Fruit fly (Drosophila melanogaster) whole organism, embryonic: ENCODE measurements around the gene salr.

Experiments
- B-H1 ChIP-seq: fragments of 200-800 bp; sonication (Bioruptor generic); IDR thresholded peaks from 3 replicates; pipeline ENCODE4 v1.3.6; 2022; ENCODE audit warnings: missing biosample characterization, missing genetic modification characterization
- Bgb ChIP-seq: fragments of 200-800 bp; sonication (Bioruptor generic); IDR thresholded peaks from 2 replicates; pipeline ENCODE4 v1.3.6; 2022; ENCODE audit warnings: missing biosample characterization, missing genetic modification characterization; ENCODE audit not compliant: partially characterized antibody
- CG10274 ChIP-seq: fragments of 200-800 bp; sonication (Bioruptor generic); optimal IDR thresholded peaks from 3 replicates; lab custom pipeline; 2017; ENCODE audit warnings: missing biosample characterization, mild to moderate bottlenecking, missing genetic modification characterization
- CG10959 ChIP-seq: fragments of 200-800 bp; sonication (Bioruptor generic); IDR thresholded peaks from 2 replicates; pipeline ENCODE4 v1.3.6; 2022; ENCODE audit warnings: missing biosample characterization, missing genetic modification characterization
- CG11247 ChIP-seq: fragments of 200-800 bp; sonication (Bioruptor generic); IDR thresholded peaks from 2 replicates; pipeline ENCODE4 v1.3.6; 2022; ENCODE audit warnings: missing biosample characterization, missing genetic modification characterization
- CG11456 ChIP-seq: fragments of 200-800 bp; sonication (Bioruptor generic); IDR thresholded peaks from 3 replicates; pipeline ENCODE4 v1.3.6; 2022; ENCODE audit warnings: missing biosample characterization, missing genetic modification characterization
- CG13287 ChIP-seq: fragments of 200-800 bp; sonication (Bioruptor generic); IDR thresholded peaks from 2 replicates; pipeline ENCODE4 v1.3.6; 2022; ENCODE audit warnings: missing biosample characterization, missing genetic modification characterization; ENCODE audit not compliant: partially characterized antibody
- CG14014 ChIP-seq: fragments of 200-800 bp; sonication (Bioruptor generic); IDR thresholded peaks from 2 replicates; pipeline ENCODE4 v1.3.6; 2022; ENCODE audit warnings: missing biosample characterization, missing genetic modification characterization
- CG15696 ChIP-seq: fragments of 200-800 bp; sonication (Bioruptor generic); optimal IDR thresholded peaks from 2 replicates; lab custom pipeline; 2019; ENCODE audit warnings: missing biosample characterization, mild to moderate bottlenecking, missing genetic modification characterization, moderate library complexity
- CG1603 ChIP-seq: fragments of 200-800 bp; sonication (Bioruptor generic); optimal IDR thresholded peaks from 2 replicates; lab custom pipeline; 2019; ENCODE audit warnings: missing biosample characterization, mild to moderate bottlenecking, missing genetic modification characterization, moderate library complexity
- CG17186 ChIP-seq: fragments of 200-800 bp; sonication (Bioruptor generic); optimal IDR thresholded peaks from 3 replicates; lab custom pipeline; 2017; ENCODE audit warnings: missing biosample characterization, missing genetic modification reagents, missing genetic modification characterization
- CG17829 ChIP-seq: fragments of 200-800 bp; optimal IDR thresholded peaks from 2 replicates; lab custom pipeline; 2019; ENCODE audit warnings: missing biosample characterization, mild to moderate bottlenecking, missing genetic modification characterization, moderate library complexity
- CG2199 ChIP-seq: fragments of 200-800 bp; sonication (Bioruptor generic); IDR thresholded peaks from 3 replicates; pipeline ENCODE4 v1.3.6; 2022; ENCODE audit warnings: missing biosample characterization, missing genetic modification characterization
- CG2712 ChIP-seq: fragments of 200-800 bp; optimal IDR thresholded peaks from 3 replicates; lab custom pipeline; 2019; ENCODE audit warnings: missing biosample characterization, mild to moderate bottlenecking, missing genetic modification characterization, moderate library complexity
- CG30431 ChIP-seq: fragments of 200-800 bp; sonication (Bioruptor generic); optimal IDR thresholded peaks from 2 replicates; lab custom pipeline; 2017; ENCODE audit warnings: missing biosample characterization, missing genetic modification characterization
- CG43689 ChIP-seq: fragments of 200-800 bp; sonication (Bioruptor generic); IDR thresholded peaks from 2 replicates; pipeline ENCODE4 v1.3.6; 2022; ENCODE audit warnings: missing biosample characterization, missing genetic modification characterization
- CG4424 ChIP-seq: fragments of 200-800 bp; sonication (Bioruptor generic); optimal IDR thresholded peaks from 3 replicates; lab custom pipeline; 2016; ENCODE audit warnings: missing biosample characterization, missing genetic modification characterization
- CG5953 ChIP-seq: fragments of 200-800 bp; sonication (Bioruptor generic); IDR thresholded peaks from 2 replicates; pipeline ENCODE4 v1.3.6; 2022; ENCODE audit warnings: missing biosample characterization, missing genetic modification characterization
- CG8765 ChIP-seq: fragments of 200-800 bp; sonication (Bioruptor generic); IDR thresholded peaks from 2 replicates; pipeline ENCODE4 v1.3.6; 2022; ENCODE audit warnings: missing biosample characterization, missing genetic modification characterization
- CkIIα-i1 ChIP-seq: fragments of 200-800 bp; sonication (Bioruptor generic); IDR thresholded peaks from 2 replicates; pipeline ENCODE4 v1.3.6; 2022; ENCODE audit warnings: missing biosample characterization, missing genetic modification characterization
- D ChIP-seq, 2 experiments: fragments of 200-800 bp in 1 of 2; fragments of >200 bp in 1 of 2; sonication (Bioruptor generic) in 1 of 2; optimal IDR thresholded peaks; 2 replicates in 1 of 2; 3 replicates in 1 of 2; lab custom pipeline; 2017; ENCODE audit warnings: mild to moderate bottlenecking in 1 of 2, missing biosample characterization in 1 of 2, missing genetic modification characterization in 1 of 2, missing genetic modification reagents in 1 of 2
- Dip3 ChIP-seq: fragments of 200-800 bp; sonication (Bioruptor generic); optimal IDR thresholded peaks from 3 replicates; lab custom pipeline; 2016; ENCODE audit warnings: missing biosample characterization, missing genetic modification characterization
- Doc3 ChIP-seq: fragments of 200-800 bp; sonication (Bioruptor generic); IDR thresholded peaks from 3 replicates; pipeline ENCODE4 v1.3.6; 2022; ENCODE audit warnings: missing biosample characterization, missing genetic modification characterization; ENCODE audit not compliant: partially characterized antibody
- Gsc ChIP-seq: fragments of 200-800 bp; sonication (Bioruptor generic); IDR thresholded peaks from 2 replicates; pipeline ENCODE4 v1.3.6; 2022; ENCODE audit warnings: missing biosample characterization, missing genetic modification characterization
- HLHmδ ChIP-seq: fragments of 200-800 bp; sonication (Bioruptor generic); optimal IDR thresholded peaks from 2 replicates; lab custom pipeline; 2018; ENCODE audit warnings: missing biosample characterization, mild to moderate bottlenecking, missing genetic modification characterization, moderate library complexity
- Hmx ChIP-seq: fragments of 200-800 bp; sonication (Bioruptor generic); optimal IDR thresholded peaks from 2 replicates; lab custom pipeline; 2016; ENCODE audit warnings: missing biosample characterization, missing genetic modification characterization
- MTF-1 ChIP-seq: fragments of 200-800 bp; sonication (Bioruptor generic); optimal IDR thresholded peaks from 2 replicates; lab custom pipeline; 2018; ENCODE audit warnings: missing biosample characterization, mild to moderate bottlenecking, missing genetic modification characterization, borderline replicate concordance
- Max ChIP-seq: fragments of 200-800 bp; sonication (Bioruptor generic); optimal IDR thresholded peaks from 2 replicates; lab custom pipeline; 2016; ENCODE audit warnings: missing biosample characterization, mild to moderate bottlenecking, missing genetic modification characterization
- abd-A ChIP-seq: fragments of 200-800 bp; sonication (Bioruptor generic); optimal IDR thresholded peaks from 3 replicates; lab custom pipeline; 2019; ENCODE audit warnings: missing biosample characterization, mild to moderate bottlenecking, missing genetic modification characterization, moderate library complexity
- ac ChIP-seq: fragments of 200-800 bp; sonication (Bioruptor generic); optimal IDR thresholded peaks from 3 replicates; lab custom pipeline; 2017; ENCODE audit warnings: missing biosample characterization, mild to moderate bottlenecking, missing genetic modification characterization
- ase ChIP-seq: fragments of 200-800 bp; sonication (Bioruptor generic); IDR thresholded peaks from 3 replicates; pipeline ENCODE4 v1.3.6; 2022; ENCODE audit warnings: missing biosample characterization, missing genetic modification characterization
- ato ChIP-seq: fragments of 200-800 bp; sonication (Bioruptor generic); IDR thresholded peaks from 2 replicates; pipeline ENCODE4 v1.3.6; 2022; ENCODE audit warnings: missing biosample characterization, missing genetic modification characterization; ENCODE audit not compliant: partially characterized antibody
- caup ChIP-seq: fragments of 200-800 bp; sonication (Bioruptor generic); optimal IDR thresholded peaks from 3 replicates; lab custom pipeline; 2017; ENCODE audit warnings: missing biosample characterization, mild to moderate bottlenecking, missing genetic modification characterization, moderate library complexity; ENCODE audit not compliant: severe bottlenecking
- ci ChIP-seq: fragments of 200-800 bp; sonication (Bioruptor generic); IDR thresholded peaks from 3 replicates; pipeline ENCODE4 v1.3.6; 2022; ENCODE audit warnings: missing biosample characterization, missing genetic modification characterization
- crc ChIP-seq: fragments of 200-800 bp; sonication (Bioruptor generic); optimal IDR thresholded peaks from 2 replicates; lab custom pipeline; 2016; ENCODE audit warnings: missing biosample characterization, missing genetic modification characterization
- cwo ChIP-seq: fragments of 200-800 bp; sonication (Bioruptor generic); optimal IDR thresholded peaks from 3 replicates; lab custom pipeline; 2017; ENCODE audit warnings: missing biosample characterization, missing genetic modification characterization, mild to moderate bottlenecking, moderate library complexity, missing genetic modification reagents
- dati ChIP-seq: fragments of 200-800 bp; sonication (Bioruptor generic); IDR thresholded peaks from 2 replicates; pipeline ENCODE4 v1.3.6; 2022; ENCODE audit warnings: missing biosample characterization, missing genetic modification characterization
- dysf ChIP-seq: fragments of 200-800 bp; sonication (Bioruptor generic); IDR thresholded peaks from 3 replicates; pipeline ENCODE4 v1.3.6; 2022; ENCODE audit warnings: missing biosample characterization, missing genetic modification characterization
- en ChIP-seq: fragments of 200-800 bp; sonication (Bioruptor generic); optimal IDR thresholded peaks from 2 replicates; lab custom pipeline; 2016; ENCODE audit warnings: missing biosample characterization, missing genetic modification characterization
- gsb ChIP-seq: fragments of 200-800 bp; sonication (Bioruptor generic); IDR thresholded peaks from 2 replicates; pipeline ENCODE4 v1.3.6; 2022; ENCODE audit warnings: missing biosample characterization, missing genetic modification characterization
- hth ChIP-seq: fragments of >200 bp; optimal IDR thresholded peaks from 2 replicates; lab custom pipeline; 2017; ENCODE audit warnings: inconsistent platforms
- jumu ChIP-seq: fragments of 200-800 bp; sonication (Bioruptor generic); optimal IDR thresholded peaks from 3 replicates; lab custom pipeline; 2016; ENCODE audit warnings: missing biosample characterization, missing genetic modification characterization
- lmd ChIP-seq: fragments of 200-800 bp; sonication (Bioruptor generic); IDR thresholded peaks from 2 replicates; pipeline ENCODE4 v1.3.6; 2022; ENCODE audit warnings: missing biosample characterization, missing genetic modification characterization
- nerfin-1 ChIP-seq: fragments of 200-800 bp; sonication (Bioruptor generic); optimal IDR thresholded peaks from 3 replicates; lab custom pipeline; 2019; ENCODE audit warnings: missing biosample characterization, mild to moderate bottlenecking, missing genetic modification characterization, moderate library complexity
- nom ChIP-seq: fragments of 200-800 bp; sonication (Bioruptor generic); optimal IDR thresholded peaks from 2 replicates; lab custom pipeline; 2017; ENCODE audit warnings: missing biosample characterization, missing genetic modification characterization, mild to moderate bottlenecking, moderate library complexity, missing genetic modification reagents
- p53 ChIP-seq: fragments of 200-800 bp; sonication (Bioruptor generic); optimal IDR thresholded peaks from 2 replicates; lab custom pipeline; 2016; ENCODE audit warnings: missing biosample characterization, missing genetic modification characterization
- repo ChIP-seq: fragments of 200-800 bp; sonication (Bioruptor generic); optimal IDR thresholded peaks from 2 replicates; lab custom pipeline; 2016; ENCODE audit warnings: missing biosample characterization, missing genetic modification characterization
- sug ChIP-seq: fragments of 200-800 bp; optimal IDR thresholded peaks from 2 replicates; lab custom pipeline; 2019; ENCODE audit warnings: missing biosample characterization, mild to moderate bottlenecking, missing genetic modification characterization, moderate library complexity
- tin ChIP-seq: fragments of 200-800 bp; sonication (Bioruptor generic); optimal IDR thresholded peaks from 3 replicates; lab custom pipeline; 2016; ENCODE audit warnings: missing biosample characterization, missing genetic modification characterization
- trem ChIP-seq: fragments of 200-800 bp; optimal IDR thresholded peaks from 3 replicates; lab custom pipeline; 2019; ENCODE audit warnings: missing biosample characterization, mild to moderate bottlenecking, missing genetic modification characterization, moderate library complexity

The salr gene

dm6 chr2L:11323917-11324316, 34.8 kb upstream of the salr start (continued):
- TF ChIP-seq Dip3 (GFP tag; lab: Kevin White, UChicago) (no peak), repo (peak; percentile 20), dysf (GFP tag; lab: Robert Waterston, UW) (peak; percentile 65; the same call in 2 of the 3 replicates), Hmx (GFP tag; lab: Kevin White, UChicago) (no peak), en (GFP tag; lab: Kevin White, UChicago) (no peak), jumu (peak; percentile 46), CG8765 (no peak), lmd (GFP tag; lab: Robert Waterston, UW) (peak; percentile 69), CG5953 (GFP tag; lab: Robert Waterston, UW) (0 out of 2 replicates have a peak, but pooled peaks have one; percentile 7), CkIIα-i1 (GFP tag; lab: Robert Waterston, UW) (no peak), Max (GFP tag; lab: Kevin White, UChicago) (peak; percentile 2), CG17829 (tag; lab: Kevin White, UChicago) (peak; percentile 59), CG30431 (GFP tag; lab: Kevin White, UChicago) (peak; percentile 45), dati (GFP tag; lab: Robert Waterston, UW) (no peak), trem (tag; lab: Kevin White, UChicago) (peak; percentile 52), crc (peak; percentile 21), HLHmδ (GFP tag; lab: Kevin White, UChicago) (no peak), ac (peak; percentile 20), CG2199 (GFP tag; lab: Robert Waterston, UW) (0 out of 3 replicates have a peak, but pooled peaks have one; percentile 54), sug (tag; lab: Kevin White, UChicago) (no peak), CG43689 (GFP tag; lab: Robert Waterston, UW) (0 out of 2 replicates have a peak, but pooled peaks have one; percentile 12), CG10274 (GFP tag; lab: Kevin White, UChicago) (no peak), CG10959 (GFP tag; lab: Robert Waterston, UW) (peak; percentile 63), CG17186 (GFP tag; lab: Kevin White, UChicago) (peak; percentile 17), B-H1 (peak; percentile 36; the same call in 1 of the 3 replicates), ci (GFP tag; lab: Robert Waterston, UW) (peak; percentile 85), tin (peak; percentile 46), ase (GFP tag; lab: Robert Waterston, UW) (peak; percentile 53; the same call in 2 of the 3 replicates), Bgb (GFP tag; lab: Robert Waterston, UW) (no peak), CG15696 (tag; lab: Kevin White, UChicago) (peak; percentile 28), CG14014 (GFP tag; lab: Robert Waterston, UW) (peak; percentile 48; the same call in 1 of the 2 replicates), nom (GFP tag; lab: Kevin White, UChicago) (peak; percentile 82), Gsc (0 out of 2 replicates have a peak, but pooled peaks have one; percentile 30), nerfin-1 (tag; lab: Kevin White, UChicago) (peak; percentile 19), caup (GFP tag; lab: Kevin White, UChicago) (no peak), CG4424 (GFP tag; lab: Kevin White, UChicago) (peak; percentile 68), ato (GFP tag; lab: Robert Waterston, UW) (no peak), hth (lab: Kevin White, UChicago) (no peak), Doc3 (no peak), MTF-1 (GFP tag; lab: Kevin White, UChicago) (peak; percentile 24), abd-A (no peak), CG2712 (peak; percentile 73), cwo (peak; percentile 9), gsb (GFP tag; lab: Robert Waterston, UW) (no peak), CG13287 (GFP tag; lab: Robert Waterston, UW) (no peak), CG11247 (GFP tag; lab: Robert Waterston, UW) (0 out of 2 replicates have a peak, but pooled peaks have one; percentile 8), D (optimal IDR thresholded peaks at IDR 0.05; lab: Kevin White, UChicago) (no peak), D (GFP tag; optimal IDR thresholded peaks at IDR 0.05; lab: Kevin White, UChicago) (peak; percentile 60), p53 (no peak), CG11456 (peak; percentile 22; the same call in 1 of the 3 replicates), CG1603 (tag; lab: Kevin White, UChicago) (peak; percentile 86)
